Fruit fly (Drosophila melanogaster) whole organism, wandering third instar larva: ENCODE data around the gene CG3726.

Source experiments
- CG32264 ChIP-seq: fragments of 200-800 bp; sonication (Bioruptor generic); optimal IDR thresholded peaks from 2 replicates; lab custom pipeline; 2016; ENCODE audit warnings: missing biosample characterization, missing genetic modification characterization
- CG9705 ChIP-seq: fragments of 200-800 bp; sonication (Bioruptor generic); optimal IDR thresholded peaks from 2 replicates; lab custom pipeline; 2018; ENCODE audit warnings: missing biosample characterization, mild to moderate bottlenecking, missing genetic modification characterization
- CrebA ChIP-seq: fragments of 200-800 bp; sonication (Bioruptor generic); optimal IDR thresholded peaks from 2 replicates; lab custom pipeline; 2016; ENCODE audit warnings: missing biosample characterization, mild to moderate bottlenecking, missing genetic modification characterization, borderline replicate concordance
- Dfd ChIP-seq: fragments of >200 bp; optimal IDR thresholded peaks from 2 replicates; lab custom pipeline; 2017; ENCODE audit warnings: missing biosample characterization, missing genetic modification characterization
- Dif ChIP-seq: fragments of 200-275, 200-300 bp; sonication (Bioruptor generic); optimal IDR thresholded peaks from 2 replicates; lab custom pipeline; 2018; ENCODE audit warnings: missing biosample characterization, missing genetic modification characterization; ENCODE audit not compliant: partially characterized antibody
- GATAd ChIP-seq: sonication (Bioruptor generic); optimal IDR thresholded peaks from 2 replicates; lab custom pipeline; 2016; ENCODE audit warnings: missing biosample characterization, missing genetic modification characterization
- HLH106 ChIP-seq: fragments of 200-800 bp; optimal IDR thresholded peaks from 3 replicates; lab custom pipeline; 2019; ENCODE audit warnings: missing biosample characterization, mild to moderate bottlenecking, missing genetic modification characterization, moderate library complexity
- Jra ChIP-seq: sonication (Bioruptor generic); optimal IDR thresholded peaks from 2 replicates; lab custom pipeline; 2016; ENCODE audit warnings: missing biosample characterization, missing genetic modification characterization
- Myc ChIP-seq: fragments of >200 bp; optimal IDR thresholded peaks from 2 replicates; lab custom pipeline; 2017
- N ChIP-seq: fragments of >200 bp; optimal IDR thresholded peaks from 2 replicates; lab custom pipeline; 2018; ENCODE audit warnings: missing biosample characterization, missing external identifiers, missing genetic modification characterization
- OdsH ChIP-seq: fragments of 200-800 bp; sonication (Bioruptor generic); optimal IDR thresholded peaks from 2 replicates; lab custom pipeline; 2016; ENCODE audit warnings: missing biosample characterization, mild to moderate bottlenecking, missing genetic modification characterization
- Rel ChIP-seq, 2 experiments: fragments of 200-800 bp; sonication (Bioruptor generic) in 1 of 2; optimal IDR thresholded peaks; 2 replicates in 1 of 2; 3 replicates in 1 of 2; lab custom pipeline; 2016 to 2019; ENCODE audit warnings: mild to moderate bottlenecking in 2 of 2, missing biosample characterization in 2 of 2, missing genetic modification characterization in 2 of 2, moderate library complexity in 1 of 2
- Sp1 ChIP-seq: fragments of 200-800 bp; sonication (Bioruptor generic); optimal IDR thresholded peaks from 3 replicates; lab custom pipeline; 2019; ENCODE audit warnings: missing biosample characterization, mild to moderate bottlenecking, missing genetic modification characterization, moderate library complexity
- Vsx2 ChIP-seq: fragments of 200-300, 225-300 bp; sonication (Bioruptor generic); optimal IDR thresholded peaks from 2 replicates; lab custom pipeline; 2018; ENCODE audit warnings: missing biosample characterization, missing genetic modification characterization; ENCODE audit not compliant: partially characterized antibody
- br ChIP-seq: fragments of 200-800 bp; sonication (Bioruptor generic); optimal IDR thresholded peaks from 2 replicates; lab custom pipeline; 2016; ENCODE audit warnings: missing biosample characterization, missing genetic modification characterization
- dl ChIP-seq, 2 experiments: fragments of 175-275, 200-275 bp in 1 of 2; fragments of 200-275 bp in 1 of 2; sonication (Bioruptor generic); optimal IDR thresholded peaks; lab custom pipeline; 2018; ENCODE audit warnings: mild to moderate bottlenecking in 2 of 2, missing biosample characterization in 2 of 2, missing genetic modification characterization in 2 of 2, moderate library complexity in 2 of 2; ENCODE audit not compliant: partially characterized antibody in 2 of 2, insufficient read depth in 1 of 2
- dmrt93B ChIP-seq: fragments of 200-800 bp; sonication (Bioruptor generic); optimal IDR thresholded peaks from 2 replicates; lab custom pipeline; 2018; ENCODE audit warnings: missing biosample characterization, mild to moderate bottlenecking, missing genetic modification characterization
- dsf ChIP-seq: sonication (Bioruptor generic); optimal IDR thresholded peaks from 2 replicates; lab custom pipeline; 2016; ENCODE audit warnings: missing biosample characterization, missing genetic modification characterization, borderline replicate concordance
- ey ChIP-seq: fragments of 200-800 bp; sonication (Bioruptor generic); optimal IDR thresholded peaks from 2 replicates; lab custom pipeline; 2016; ENCODE audit warnings: missing biosample characterization, missing genetic modification characterization
- foxo ChIP-seq, 2 experiments: fragments of 200-800 bp; sonication (Bioruptor generic); optimal IDR thresholded peaks; 2 replicates in 1 of 2; 3 replicates in 1 of 2; lab custom pipeline; 2016 to 2017; ENCODE audit warnings: missing biosample characterization in 2 of 2, missing genetic modification characterization in 2 of 2
- fru ChIP-seq: fragments of 200-800 bp; sonication (Bioruptor generic); optimal IDR thresholded peaks from 3 replicates; lab custom pipeline; 2016; ENCODE audit warnings: missing biosample characterization, mild to moderate bottlenecking, missing genetic modification characterization
- jim ChIP-seq: fragments of 175-275, 200-325 bp; sonication (Bioruptor generic); optimal IDR thresholded peaks from 2 replicates; lab custom pipeline; 2016; ENCODE audit warnings: missing biosample characterization, mild to moderate bottlenecking, missing genetic modification characterization
- lola ChIP-seq: fragments of >200 bp; optimal IDR thresholded peaks from 2 replicates; lab custom pipeline; 2017; ENCODE audit warnings: missing biosample characterization, missing genetic modification characterization
- psq ChIP-seq: fragments of 200-800 bp; sonication (Bioruptor generic); optimal IDR thresholded peaks from 3 replicates; lab custom pipeline; 2017; ENCODE audit warnings: missing biosample characterization, mild to moderate bottlenecking, missing genetic modification characterization, moderate library complexity
- rgr ChIP-seq: fragments of 200-800 bp; sonication (Bioruptor generic); optimal IDR thresholded peaks from 3 replicates; lab custom pipeline; 2016; ENCODE audit warnings: missing biosample characterization, mild to moderate bottlenecking, missing genetic modification characterization
- sage ChIP-seq: fragments of 200-800 bp; sonication (Bioruptor generic); optimal IDR thresholded peaks from 2 replicates; lab custom pipeline; 2016; ENCODE audit warnings: missing biosample characterization, mild to moderate bottlenecking, missing genetic modification characterization
- sv ChIP-seq: fragments of 200-800 bp; sonication (Bioruptor generic); optimal IDR thresholded peaks from 3 replicates; lab custom pipeline; 2016; ENCODE audit warnings: missing biosample characterization, missing genetic modification characterization
- tai ChIP-seq: sonication (Bioruptor generic); optimal IDR thresholded peaks from 2 replicates; lab custom pipeline; 2016; ENCODE audit warnings: missing biosample characterization, missing genetic modification characterization
- usp ChIP-seq: fragments of >200 bp; optimal IDR thresholded peaks from 2 replicates; lab custom pipeline; 2017; ENCODE audit warnings: missing biosample characterization, missing genetic modification characterization
- woc ChIP-seq: sonication (Bioruptor generic); optimal IDR thresholded peaks from 2 replicates; lab custom pipeline; 2016; ENCODE audit warnings: missing biosample characterization, mild to moderate bottlenecking, missing genetic modification characterization

CG3726 gene

dm6 chrX:5949951-5950350 is 33.1 kb downstream of the CG3726 start, which contains the start of gene CG32755:
TSS of gene CG32755 (plus strand) at chrX:5950251.
- TF ChIP-seq sage (GFP tag; lab: Kevin White, UChicago), result no peak
- no peak for TF ChIP-seq tai (GFP tag; lab: Kevin White, UChicago)

dm6 chrX:5952265-5952664 is 35.4 kb downstream of the CG3726 start, which contains the start of gene CG6048:
TSS of gene CG6048 (plus strand) at chrX:5952565.
- no peak for TF ChIP-seq Dfd (GFP tag; lab: Kevin White, UChicago)

- TF ChIP-seq Sp1 (GFP tag; lab: Kevin White, UChicago) (no peak), rgr (no peak), N (no peak), dl (GFP tag; optimal IDR thresholded peaks at IDR 0.05; lab: Kevin White, UChicago; ENCODE audit: insufficient read depth in 1 of 2, partially characterized antibody in 2 of 2) (no peak), Rel (GFP tag; optimal IDR thresholded peaks at IDR 0.05; lab: Kevin White, UChicago) (no peak), Rel (tag; optimal IDR thresholded peaks at IDR 0.05; lab: Kevin White, UChicago) (no peak), woc (no peak), sv (GFP tag; lab: Kevin White, UChicago) (no peak), CG32264 (no peak), br (GFP tag; lab: Kevin White, UChicago) (no peak), Vsx2 (no peak), usp (GFP tag; lab: Kevin White, UChicago) (no peak), Myc (lab: Kevin White, UChicago) (no peak), foxo (GFP tag; optimal IDR thresholded peaks at IDR 0.05; lab: Kevin White, UChicago) (no peak), lola (GFP tag; lab: Kevin White, UChicago) (no peak), HLH106 (tag; lab: Kevin White, UChicago) (no peak), sage (GFP tag; lab: Kevin White, UChicago) (no peak)
Measured at dm6 chrX:5955207-5955679, 38.3 kb downstream of the CG3726 start, which contains the start of gene CG6067. TSS of gene CG6067 (plus strand) at chrX:5955629.

- TF ChIP-seq OdsH (GFP tag; lab: Kevin White, UChicago) (no peak), Rel (GFP tag; optimal IDR thresholded peaks at IDR 0.05; lab: Kevin White, UChicago) (no peak), Rel (tag; optimal IDR thresholded peaks at IDR 0.05; lab: Kevin White, UChicago) (no peak), Vsx2 (no peak), jim (GFP tag; lab: Kevin White, UChicago) (no peak), CrebA (GFP tag; lab: Kevin White, UChicago) (no peak), CG9705 (GFP tag; lab: Kevin White, UChicago) (no peak), Dfd (GFP tag; lab: Kevin White, UChicago) (no peak), psq (no peak), dsf (GFP tag; lab: Kevin White, UChicago) (no peak), Dif (no peak), fru (GFP tag; lab: Kevin White, UChicago) (no peak), dmrt93B (GFP tag; lab: Kevin White, UChicago) (no peak), woc (no peak)
Measured at dm6 chrX:5956646-5957441, 39.9 kb downstream of the CG3726 start.

dm6 chrX:5964169-5964686 is 47.3 kb downstream of the CG3726 start:
- TF ChIP-seq Jra (GFP tag; lab: Kevin White, UChicago) (no peak), foxo (GFP tag; optimal IDR thresholded peaks at IDR 0.05; lab: Kevin White, UChicago) (no peak), ey (GFP tag; lab: Kevin White, UChicago) (no peak), Sp1 (GFP tag; lab: Kevin White, UChicago) (no peak), GATAd (GFP tag; lab: Kevin White, UChicago) (no peak), CG32264 (no peak), dsf (GFP tag; lab: Kevin White, UChicago) (no peak)
